Worm (Caenorhabditis elegans) whole organism, L4 larva: ENCODE data around the gene Y102A11A.2.

Experiments used
- D1046.2 ChIP-seq: fragments of 200-800 bp; sonication (Bioruptor generic); IDR thresholded peaks from 2 replicates; pipeline ENCODE4 v1.3.6; 2022; ENCODE audit warnings: missing genetic modification characterization, missing compliant biosample characterization
- F44E2.7 ChIP-seq: fragments of 200-800 bp; sonication (Bioruptor generic); IDR thresholded peaks from 2 replicates; pipeline ENCODE4 v2.1.2; 2022; ENCODE audit warnings: missing genetic modification characterization, missing compliant biosample characterization
- T20F7.1 ChIP-seq: fragments of 200-800 bp; sonication (Bioruptor generic); optimal IDR thresholded peaks from 2 replicates; lab custom pipeline; 2018; ENCODE audit warnings: mild to moderate bottlenecking, missing genetic modification characterization, missing compliant biosample characterization
- Y105C5A.15 ChIP-seq: fragments of 200-800 bp; sonication (Bioruptor generic); IDR thresholded peaks from 2 replicates; pipeline ENCODE4 v1.3.6; 2022; ENCODE audit warnings: missing genetic modification characterization, missing compliant biosample characterization
- Y48G9A.11 ChIP-seq: fragments of 200-800 bp; sonication (Bioruptor generic); IDR thresholded peaks from 2 replicates; pipeline ENCODE4 v1.3.6; 2022; ENCODE audit warnings: missing genetic modification reagents, missing genetic modification characterization, missing compliant biosample characterization
- Y75B8A.6 ChIP-seq: fragments of 200-800 bp; sonication (Bioruptor generic); IDR thresholded peaks from 2 replicates; pipeline ENCODE4 v1.3.6; 2022; ENCODE audit warnings: missing genetic modification reagents, missing genetic modification characterization, missing compliant biosample characterization
- ZK546.5 ChIP-seq, 2 experiments: sonication (generic microtip); optimal IDR thresholded peaks; 2 replicates each; lab custom pipeline; 2017; ENCODE audit warnings: missing biosample characterization in 2 of 2, missing genetic modification characterization in 2 of 2
- aha-1 ChIP-seq: fragments of 150-350 bp; peaks from one replicate; lab custom pipeline; 2014; ENCODE audit warnings: missing biosample characterization, missing genetic modification characterization
- aly-2 ChIP-seq: sonication (generic microtip); optimal IDR thresholded peaks from 2 replicates; lab custom pipeline; 2018; ENCODE audit warnings: missing biosample characterization, missing genetic modification characterization
- ama-1 ChIP-seq: fragments of 150-350 bp; optimal IDR thresholded peaks from 2 replicates; lab custom pipeline; 2014; ENCODE audit warnings: inconsistent platforms, mixed read lengths
- ceh-28 ChIP-seq: fragments of 150-350 bp; optimal IDR thresholded peaks from 2 replicates; lab custom pipeline; 2014; ENCODE audit warnings: missing biosample characterization, missing genetic modification reagents, missing genetic modification characterization
- ceh-82 ChIP-seq: sonication (generic microtip); optimal IDR thresholded peaks from 2 replicates; lab custom pipeline; 2017; ENCODE audit warnings: missing biosample characterization, missing genetic modification characterization
- daf-12 ChIP-seq: fragments of 150-350 bp; optimal IDR thresholded peaks from 2 replicates; lab custom pipeline; 2014; ENCODE audit warnings: missing biosample characterization, missing genetic modification reagents, missing genetic modification characterization
- daf-16 ChIP-seq, 3 experiments: sonication (generic microtip); optimal IDR thresholded peaks; 2 replicates each; lab custom pipeline; 2016 to 2017; ENCODE audit warnings: missing genetic modification characterization in 3 of 3, missing genetic modification reagents in 3 of 3, mild to moderate bottlenecking in 2 of 3, missing compliant biosample characterization in 2 of 3, missing biosample characterization in 1 of 3, moderate library complexity in 1 of 3
- dmd-6 ChIP-seq: fragments of 200-800 bp; sonication (Bioruptor generic); IDR thresholded peaks from 2 replicates; pipeline ENCODE4 v1.3.6; 2022; ENCODE audit warnings: missing genetic modification reagents, missing genetic modification characterization, missing compliant biosample characterization
- duxl-1 ChIP-seq: sonication (generic microtip); optimal IDR thresholded peaks from 2 replicates; lab custom pipeline; 2016; ENCODE audit warnings: mild to moderate bottlenecking, missing genetic modification characterization, moderate library complexity, missing compliant biosample characterization; ENCODE audit not compliant: poor library complexity
- egl-43 ChIP-seq: fragments of 200-800 bp; sonication (Bioruptor generic); IDR thresholded peaks from 2 replicates; pipeline ENCODE4 v1.3.6; 2022; ENCODE audit warnings: missing genetic modification reagents, missing genetic modification characterization, missing compliant biosample characterization
- jun-1 ChIP-seq: fragments of 150-350 bp; optimal IDR thresholded peaks from 2 replicates; lab custom pipeline; 2014; ENCODE audit warnings: missing biosample characterization, missing genetic modification reagents, missing genetic modification characterization
- lim-7 ChIP-seq: fragments of 200-800 bp; sonication (Bioruptor generic); IDR thresholded peaks from 2 replicates; pipeline ENCODE4 v1.3.6; 2022; ENCODE audit warnings: missing genetic modification characterization, missing compliant biosample characterization
- lin-1 ChIP-seq: fragments of 200-800 bp; sonication (Bioruptor generic); IDR thresholded peaks from 2 replicates; pipeline ENCODE4 v1.3.6; 2022; ENCODE audit warnings: missing genetic modification reagents, missing genetic modification characterization, missing compliant biosample characterization
- lin-29 ChIP-seq: fragments of 200-800 bp; sonication (Bioruptor generic); IDR thresholded peaks from 2 replicates; pipeline ENCODE4 v1.3.6; 2022; ENCODE audit warnings: missing genetic modification reagents, missing genetic modification characterization, missing compliant biosample characterization
- lin-38 ChIP-seq: fragments of 200-800 bp; sonication (Bioruptor generic); IDR thresholded peaks from 2 replicates; pipeline ENCODE4 v1.3.6; 2022; ENCODE audit warnings: missing genetic modification reagents, missing genetic modification characterization, missing compliant biosample characterization
- madf-5 ChIP-seq, 2 experiments: fragments of 200-800 bp; sonication (Bioruptor generic); IDR thresholded peaks; 2 replicates each; pipeline ENCODE4 v1.3.6; 2022; ENCODE audit warnings: missing compliant biosample characterization in 2 of 2, missing genetic modification characterization in 2 of 2
- mxl-3 ChIP-seq: fragments of 200-800 bp; sonication (Bioruptor generic); optimal IDR thresholded peaks from 2 replicates; lab custom pipeline; 2018; ENCODE audit warnings: mild to moderate bottlenecking, missing genetic modification characterization, missing compliant biosample characterization
- nhr-11 ChIP-seq: fragments of 150-350 bp; optimal IDR thresholded peaks from 2 replicates; lab custom pipeline; 2014; ENCODE audit warnings: missing biosample characterization, missing genetic modification characterization
- nhr-48 ChIP-seq: sonication (generic microtip); optimal IDR thresholded peaks from 2 replicates; lab custom pipeline; 2016; ENCODE audit warnings: mild to moderate bottlenecking, missing genetic modification characterization, missing compliant biosample characterization
- pha-4 ChIP-seq, 2 experiments: fragments of 150-350 bp in 1 of 2; fragments of 200-800 bp in 1 of 2; sonication (Bioruptor generic) in 1 of 2; IDR thresholded peaks in 1 of 2; optimal IDR thresholded peaks in 1 of 2; 2 replicates each; pipeline versions ENCODE4 v1.3.6 to Lab custom; 2014 to 2022; ENCODE audit warnings: missing genetic modification characterization in 2 of 2, missing genetic modification reagents in 2 of 2, missing biosample characterization in 1 of 2, missing compliant biosample characterization in 1 of 2
- sdz-12 ChIP-seq: fragments of 200-800 bp; sonication (Bioruptor generic); optimal IDR thresholded peaks from 2 replicates; lab custom pipeline; 2018; ENCODE audit warnings: mild to moderate bottlenecking, missing genetic modification characterization, missing compliant biosample characterization
- skn-1 ChIP-seq: fragments of 150-350 bp; optimal IDR thresholded peaks from 2 replicates; lab custom pipeline; 2014; ENCODE audit warnings: missing biosample characterization, missing genetic modification characterization
- snpc-1.2 ChIP-seq: fragments of 200-800 bp; sonication (Bioruptor generic); IDR thresholded peaks from 2 replicates; pipeline ENCODE4 v1.3.6; 2022; ENCODE audit warnings: missing genetic modification reagents, missing genetic modification characterization, missing compliant biosample characterization
- spr-1 ChIP-seq: sonication (generic microtip); optimal IDR thresholded peaks from 2 replicates; lab custom pipeline; 2016; ENCODE audit warnings: mild to moderate bottlenecking, missing genetic modification characterization, missing compliant biosample characterization
- unc-39 ChIP-seq: sonication (generic microtip); optimal IDR thresholded peaks from 2 replicates; lab custom pipeline; 2017; ENCODE audit warnings: missing biosample characterization, missing genetic modification characterization
- unc-62 ChIP-seq, 3 experiments: fragments of 150-350 bp in 1 of 3; sonication (generic microtip); optimal IDR thresholded peaks in 2 of 3; peaks in 1 of 3; 1 replicate in 1 of 3; 2 replicates in 2 of 3; lab custom pipeline; 2014 to 2017; ENCODE audit warnings: missing biosample characterization in 3 of 3, missing genetic modification characterization in 3 of 3, missing genetic modification reagents in 3 of 3, missing genotype in 1 of 3
- zfp-3 ChIP-seq: fragments of 200-800 bp; sonication (Bioruptor generic); conservative IDR thresholded peaks from 2 replicates; pipeline ENCODE4 v1.3.6; 2022; ENCODE audit warnings: missing genetic modification reagents, missing genetic modification characterization, missing compliant biosample characterization
- zip-11 ChIP-seq: fragments of 200-800 bp; sonication (Bioruptor generic); IDR thresholded peaks from 2 replicates; pipeline ENCODE4 v1.3.6; 2022; ENCODE audit warnings: missing genetic modification characterization, missing compliant biosample characterization
- zip-2 ChIP-seq: fragments of 150-350 bp; optimal IDR thresholded peaks from 2 replicates; lab custom pipeline; 2014; ENCODE audit warnings: missing biosample characterization, missing genetic modification characterization
- ztf-7 ChIP-seq: fragments of 150-350 bp; optimal IDR thresholded peaks from 2 replicates; lab custom pipeline; 2014; ENCODE audit warnings: missing biosample characterization, missing genetic modification characterization

Gene Y102A11A.2

ce11 chrX:1997934-1998333 is 28.5 kb upstream of the Y102A11A.2 start, which contains the start of gene Y40A1A.3:
Y40A1A.3 (minus strand) TSS chrX:1998034.
- no peak for TF ChIP-seq ceh-82
- TF ChIP-seq unc-39 (tag; lab: Kevin White, UChicago) = no peak
- no peak for TF ChIP-seq ZK546.5 (tag; optimal IDR thresholded peaks at IDR 0.05; lab: Kevin White, UChicago)
- no peak for TF ChIP-seq D1046.2
- TF ChIP-seq Y48G9A.11 (GFP tag; lab: Robert Waterston, UW) = no peak
- TF ChIP-seq Y75B8A.6 (GFP tag; lab: Robert Waterston, UW) = no peak
- TF ChIP-seq daf-16 (GFP tag; optimal IDR thresholded peaks at IDR 0.05; lab: Kevin White, UChicago) = no peak
- no peak for TF ChIP-seq daf-16 (tag; optimal IDR thresholded peaks at IDR 0.05; lab: Kevin White, UChicago)
- no peak for TF ChIP-seq skn-1 (tag; lab: Kevin White, UChicago)
- no peak for TF ChIP-seq lin-1 (GFP tag; lab: Robert Waterston, UW)
- no peak for TF ChIP-seq F44E2.7 (GFP tag; lab: Robert Waterston, UW)
- no peak for TF ChIP-seq zip-2 (tag; lab: Kevin White, UChicago)
- TF ChIP-seq mxl-3 (GFP tag; lab: Kevin White, UChicago) = no peak
- no peak for TF ChIP-seq zip-11
- TF ChIP-seq ama-1 (lab: Kevin White, UChicago) = no peak
- no peak for TF ChIP-seq zfp-3
- TF ChIP-seq unc-62 (GFP tag; optimal IDR thresholded peaks at IDR 0.05 in 1 of 2; lab: Kevin White, UChicago) = no peak
- TF ChIP-seq unc-62 (tag; optimal IDR thresholded peaks at IDR 0.05; lab: Kevin White, UChicago) = no peak
- TF ChIP-seq nhr-48 (tag; lab: Kevin White, UChicago) = no peak
- no peak for TF ChIP-seq ztf-7 (tag; lab: Kevin White, UChicago)

- peak; percentile 35 for TF ChIP-seq aha-1
- peak; percentile 71 for TF ChIP-seq snpc-1.2 (GFP tag; lab: Robert Waterston, UW)
- peak; percentile 63; the same call in 1 of the 2 replicates for TF ChIP-seq egl-43
- TF ChIP-seq unc-62 (GFP tag; optimal IDR thresholded peaks at IDR 0.05 in 1 of 2; lab: Kevin White, UChicago) = peak in 1 of 2 experiments; percentile 65
- no peak for TF ChIP-seq unc-62 (tag; optimal IDR thresholded peaks at IDR 0.05; lab: Kevin White, UChicago)
- TF ChIP-seq T20F7.1 (GFP tag; lab: Kevin White, UChicago) = no peak
- peak; percentile 33; the same call in 1 of the 2 replicates for TF ChIP-seq lim-7
- no peak for TF ChIP-seq spr-1 (tag; lab: Kevin White, UChicago)
- TF ChIP-seq F44E2.7 (GFP tag; lab: Robert Waterston, UW) = no peak
- no peak for TF ChIP-seq sdz-12 (GFP tag; lab: Kevin White, UChicago)
Observed at ce11 chrX:1998825-1999224, 27.6 kb upstream of the Y102A11A.2 start.

ce11 chrX:2000517-2000916 is 25.9 kb upstream of the Y102A11A.2 start:
- TF ChIP-seq pha-4 (GFP tag; IDR thresholded peaks at IDR 0.05; lab: Robert Waterston, UW) = no peak
- no peak for TF ChIP-seq pha-4 (tag; optimal IDR thresholded peaks at IDR 0.05; lab: Kevin White, UChicago)
- peak; percentile 91 for TF ChIP-seq duxl-1 (tag; lab: Kevin White, UChicago)
- TF ChIP-seq aha-1 = peak; percentile 72
- TF ChIP-seq lin-38 (GFP tag; lab: Robert Waterston, UW) = no peak
- no peak for TF ChIP-seq ceh-28 (tag; lab: Kevin White, UChicago)
- TF ChIP-seq aly-2 (tag; lab: Kevin White, UChicago) = no peak
- TF ChIP-seq jun-1 (tag; lab: Kevin White, UChicago) = no peak
- TF ChIP-seq zip-2 (tag; lab: Kevin White, UChicago) = no peak
- TF ChIP-seq nhr-11 = no peak
- no peak for TF ChIP-seq mxl-3 (GFP tag; lab: Kevin White, UChicago)
- TF ChIP-seq unc-62 (GFP tag; optimal IDR thresholded peaks at IDR 0.05 in 1 of 2; lab: Kevin White, UChicago) = peak in 1 of 2 experiments; percentile 78
- TF ChIP-seq unc-62 (tag; optimal IDR thresholded peaks at IDR 0.05; lab: Kevin White, UChicago) = no peak
- TF ChIP-seq lin-29 = no peak

- TF ChIP-seq madf-5 (GFP tag; IDR thresholded peaks at IDR 0.05; lab: Robert Waterston, UW) (no peak), dmd-6 (GFP tag; lab: Robert Waterston, UW) (no peak), unc-39 (tag; lab: Kevin White, UChicago) (no peak), aha-1 (peak; percentile 29), daf-12 (tag; lab: Kevin White, UChicago) (no peak), Y105C5A.15 (no peak)
- TF ChIP-seq, all 104 proteins: peak for 1
Observed at ce11 chrX:2012491-2013201, 13.8 kb upstream of the Y102A11A.2 start, which contains the start of gene Y102A11A.9. Y102A11A.9 (plus strand) TSS chrX:2013151.
